Fruit fly (Drosophila melanogaster): ENCODE measurements around the gene neur.

- TF ChIP-seq CG11294 (GFP tag; IDR thresholded peaks at IDR 0.05) (no peak), Eip75B (GFP tag; optimal IDR thresholded peaks at IDR 0.05) (no peak)
These were observed 22.4 kb downstream of the neur start for dm6 chr3R:9016869-9017268.
